Worm (Caenorhabditis elegans) whole organism, mixed stage, embryonic: Measurements from ENCODE around the gene atp-5.

Source experiments
- blmp-1 ChIP-seq: fragments of 150-350 bp; optimal IDR thresholded peaks from 2 replicates; lab custom pipeline; 2014; ENCODE audit warnings: missing biosample characterization, missing genetic modification characterization
- ces-1 ChIP-seq: fragments of 150-350 bp; optimal IDR thresholded peaks from 2 replicates; lab custom pipeline; 2014; ENCODE audit warnings: missing biosample characterization, missing genetic modification reagents, missing genetic modification characterization
- lin-13 ChIP-seq: fragments of 150-350 bp; optimal IDR thresholded peaks from 2 replicates; lab custom pipeline; 2014; ENCODE audit warnings: missing biosample characterization, missing genetic modification characterization
- lsy-2 ChIP-seq: fragments of 150-350 bp; optimal IDR thresholded peaks from 2 replicates; lab custom pipeline; 2014; ENCODE audit warnings: missing biosample characterization, missing genetic modification characterization
- nhr-76 ChIP-seq: sonication (generic microtip); optimal IDR thresholded peaks from 2 replicates; lab custom pipeline; 2017; ENCODE audit warnings: missing biosample characterization, missing genetic modification characterization
- pha-4 ChIP-seq: fragments of 150-350 bp; optimal IDR thresholded peaks from 2 replicates; lab custom pipeline; 2018; ENCODE audit warnings: missing biosample characterization, missing genetic modification reagents, missing genetic modification characterization
- snpc-4 ChIP-seq: fragments of 150-350 bp; optimal IDR thresholded peaks from 2 replicates; lab custom pipeline; 2014; ENCODE audit warnings: missing biosample characterization, missing genetic modification characterization
- tbx-8 ChIP-seq: fragments of 200-800 bp; sonication (Bioruptor generic); optimal IDR thresholded peaks from 2 replicates; lab custom pipeline; 2018; ENCODE audit warnings: mild to moderate bottlenecking, missing genetic modification characterization, moderate library complexity, missing compliant biosample characterization
- unc-62 ChIP-seq: fragments of 150-350 bp; optimal IDR thresholded peaks from 2 replicates; lab custom pipeline; 2014; ENCODE audit warnings: missing biosample characterization, missing genetic modification reagents, missing genetic modification characterization

- no peak for TF ChIP-seq snpc-4 (tag; lab: Kevin White, UChicago)
- TF ChIP-seq pha-4 = no peak
- no peak for TF ChIP-seq blmp-1 (tag; lab: Kevin White, UChicago)
- no peak for TF ChIP-seq nhr-76 (tag; lab: Kevin White, UChicago)
- TF ChIP-seq unc-62 (GFP tag; lab: Kevin White, UChicago) = no peak
- TF ChIP-seq ces-1 = no peak
- no peak for TF ChIP-seq tbx-8 (GFP tag; lab: Kevin White, UChicago)
- no peak for TF ChIP-seq lin-13 (tag; lab: Kevin White, UChicago)
- TF ChIP-seq lsy-2 (tag; lab: Kevin White, UChicago) = no peak
Measured at ce11 chrV:11133516-11133915, 9.8 kb upstream of the atp-5 start.
